Fruit fly (Drosophila melanogaster) whole organism, embryonic: ENCODE data around the gene CG8176.

Experiments
- CG1024 ChIP-seq: fragments of 200-800 bp; sonication (Bioruptor generic); IDR thresholded peaks from 2 replicates; pipeline ENCODE4 v1.3.6; 2022; ENCODE audit warnings: missing biosample characterization, missing genetic modification characterization
- CG10462 ChIP-seq: fragments of 200-800 bp; sonication (Bioruptor generic); optimal IDR thresholded peaks from 2 replicates; lab custom pipeline; 2016; ENCODE audit warnings: missing biosample characterization, missing genetic modification characterization
- CG12769 ChIP-seq: fragments of 200-800 bp; sonication (Bioruptor generic); optimal IDR thresholded peaks from 2 replicates; lab custom pipeline; 2019; ENCODE audit warnings: missing biosample characterization, mild to moderate bottlenecking, missing genetic modification characterization, moderate library complexity
- CG14014 ChIP-seq: fragments of 200-800 bp; sonication (Bioruptor generic); IDR thresholded peaks from 2 replicates; pipeline ENCODE4 v1.3.6; 2022; ENCODE audit warnings: missing biosample characterization, missing genetic modification characterization
- CG14860 ChIP-seq: fragments of 200-800 bp; sonication (Bioruptor generic); IDR thresholded peaks from 3 replicates; pipeline ENCODE4 v1.3.6; 2022; ENCODE audit warnings: missing biosample characterization, missing genetic modification characterization; ENCODE audit not compliant: partially characterized antibody
- CG15479 ChIP-seq: fragments of 200-800 bp; sonication (Bioruptor generic); optimal IDR thresholded peaks from 3 replicates; lab custom pipeline; 2019; ENCODE audit warnings: missing biosample characterization, mild to moderate bottlenecking, missing genetic modification characterization, moderate library complexity
- CG16779 ChIP-seq: fragments of 200-800 bp; sonication (Bioruptor generic); IDR thresholded peaks from 2 replicates; pipeline ENCODE4 v1.3.6; 2022; ENCODE audit warnings: missing biosample characterization, missing genetic modification characterization
- CG17328 ChIP-seq: fragments of 200-800 bp; sonication (Bioruptor generic); IDR thresholded peaks from 2 replicates; pipeline ENCODE4 v1.3.6; 2022; ENCODE audit warnings: missing biosample characterization, missing genetic modification characterization
- CG17359 ChIP-seq: fragments of 200-800 bp; sonication (Bioruptor generic); optimal IDR thresholded peaks from 3 replicates; lab custom pipeline; 2018; ENCODE audit warnings: missing biosample characterization, mild to moderate bottlenecking, missing genetic modification characterization, moderate library complexity
- CG18764 ChIP-seq: fragments of 200-800 bp; sonication (Bioruptor generic); optimal IDR thresholded peaks from 3 replicates; lab custom pipeline; 2016; ENCODE audit warnings: missing biosample characterization, missing genetic modification characterization
- CG2202 ChIP-seq: fragments of 200-800 bp; sonication (Bioruptor generic); optimal IDR thresholded peaks from 2 replicates; lab custom pipeline; 2018; ENCODE audit warnings: missing biosample characterization, mild to moderate bottlenecking, missing genetic modification characterization
- CG2889 ChIP-seq: fragments of 200-800 bp; sonication (Bioruptor generic); IDR thresholded peaks from 3 replicates; pipeline ENCODE4 v1.3.6; 2022; ENCODE audit warnings: missing biosample characterization, missing genetic modification characterization
- CG42726 ChIP-seq: fragments of 200-800 bp; sonication (Bioruptor generic); IDR thresholded peaks from 2 replicates; pipeline ENCODE4 v1.3.6; 2022; ENCODE audit warnings: missing biosample characterization, missing genetic modification characterization; ENCODE audit not compliant: partially characterized antibody
- CG6654 ChIP-seq: fragments of 200-800 bp; sonication (Bioruptor generic); optimal IDR thresholded peaks from 2 replicates; lab custom pipeline; 2017; ENCODE audit warnings: missing biosample characterization, mild to moderate bottlenecking, missing genetic modification characterization
- CG7556 ChIP-seq: fragments of 200-800 bp; sonication (Bioruptor generic); optimal IDR thresholded peaks from 2 replicates; lab custom pipeline; 2017; ENCODE audit warnings: missing biosample characterization, mild to moderate bottlenecking, missing genetic modification characterization
- CG8359 ChIP-seq: fragments of 200-800 bp; sonication (Bioruptor generic); optimal IDR thresholded peaks from 2 replicates; lab custom pipeline; 2017; ENCODE audit warnings: missing biosample characterization, mild to moderate bottlenecking, missing genetic modification characterization, borderline replicate concordance
- Dp ChIP-seq: fragments of 200-800 bp; sonication (Bioruptor generic); optimal IDR thresholded peaks from 2 replicates; lab custom pipeline; 2018; ENCODE audit warnings: missing biosample characterization, mild to moderate bottlenecking, missing genetic modification characterization, moderate library complexity
- Dref ChIP-seq: fragments of 200-800 bp; sonication (Bioruptor generic); IDR thresholded peaks from 2 replicates; pipeline ENCODE4 v1.3.6; 2022; ENCODE audit warnings: missing biosample characterization, missing genetic modification characterization
- ERR ChIP-seq: fragments of 200-800 bp; sonication (Bioruptor generic); optimal IDR thresholded peaks from 2 replicates; lab custom pipeline; 2016; ENCODE audit warnings: missing biosample characterization, missing genetic modification characterization
- HmgZ ChIP-seq: fragments of 200-800 bp; sonication (Bioruptor generic); optimal IDR thresholded peaks from 2 replicates; lab custom pipeline; 2018; ENCODE audit warnings: missing biosample characterization, mild to moderate bottlenecking, missing genetic modification characterization
- Hmx ChIP-seq: fragments of 200-800 bp; sonication (Bioruptor generic); optimal IDR thresholded peaks from 2 replicates; lab custom pipeline; 2016; ENCODE audit warnings: missing biosample characterization, missing genetic modification characterization
- Mes4 ChIP-seq: fragments of 200-800 bp; sonication (Bioruptor generic); optimal IDR thresholded peaks from 2 replicates; lab custom pipeline; 2016; ENCODE audit warnings: missing biosample characterization, missing genetic modification characterization
- Neu2 ChIP-seq: fragments of 200-800 bp; sonication (Bioruptor generic); optimal IDR thresholded peaks from 3 replicates; lab custom pipeline; 2016; ENCODE audit warnings: missing biosample characterization, missing genetic modification characterization, borderline replicate concordance
- PHDP ChIP-seq: fragments of 200-800 bp; sonication (Bioruptor generic); optimal IDR thresholded peaks from 3 replicates; lab custom pipeline; 2018; ENCODE audit warnings: missing biosample characterization, mild to moderate bottlenecking, missing genetic modification characterization, moderate library complexity
- Ravus ChIP-seq: fragments of 200-800 bp; sonication (Bioruptor generic); IDR thresholded peaks from 2 replicates; pipeline ENCODE4 v1.3.6; 2022; ENCODE audit warnings: missing biosample characterization, missing genetic modification characterization
- Side ChIP-seq: fragments of 200-800 bp; sonication (Bioruptor generic); optimal IDR thresholded peaks from 2 replicates; lab custom pipeline; 2016; ENCODE audit warnings: missing biosample characterization, missing genetic modification characterization
- Six4 ChIP-seq: fragments of 200-800 bp; sonication (Bioruptor generic); optimal IDR thresholded peaks from 2 replicates; lab custom pipeline; 2016; ENCODE audit warnings: missing biosample characterization, missing genetic modification characterization
- Vsx1 ChIP-seq: fragments of 200-800 bp; sonication (Bioruptor generic); optimal IDR thresholded peaks from 2 replicates; lab custom pipeline; 2017; ENCODE audit warnings: missing biosample characterization, mild to moderate bottlenecking, missing genetic modification characterization, missing genetic modification reagents
- ab ChIP-seq: fragments of 200-800 bp; sonication (Bioruptor generic); optimal IDR thresholded peaks from 2 replicates; lab custom pipeline; 2016; ENCODE audit warnings: missing biosample characterization, missing genetic modification characterization
- bbx ChIP-seq: fragments of 200-800 bp; sonication (Bioruptor generic); IDR thresholded peaks from 2 replicates; pipeline ENCODE4 v1.3.6; 2022; ENCODE audit warnings: missing biosample characterization, missing genetic modification characterization; ENCODE audit not compliant: partially characterized antibody
- chinmo ChIP-seq: fragments of 200-800 bp; sonication (Bioruptor generic); IDR thresholded peaks from 4 replicates; pipeline ENCODE4 v1.3.6; 2022; ENCODE audit warnings: missing biosample characterization, missing genetic modification characterization; ENCODE audit not compliant: partially characterized antibody
- ci ChIP-seq: fragments of 200-800 bp; sonication (Bioruptor generic); IDR thresholded peaks from 3 replicates; pipeline ENCODE4 v1.3.6; 2022; ENCODE audit warnings: missing biosample characterization, missing genetic modification characterization
- croc ChIP-seq: fragments of 200-800 bp; sonication (Bioruptor generic); conservative IDR thresholded peaks from 3 replicates; pipeline ENCODE4 v1.3.6; 2022; ENCODE audit warnings: missing biosample characterization, missing genetic modification characterization
- danr ChIP-seq: fragments of 200-800 bp; sonication (Bioruptor generic); IDR thresholded peaks from 2 replicates; pipeline ENCODE4 v1.3.6; 2022; ENCODE audit warnings: missing biosample characterization, missing genetic modification characterization
- fd3F ChIP-seq: fragments of 200-800 bp; sonication (Bioruptor generic); optimal IDR thresholded peaks from 2 replicates; lab custom pipeline; 2018; ENCODE audit warnings: missing biosample characterization, mild to moderate bottlenecking, missing genetic modification characterization, moderate library complexity
- fru ChIP-seq: fragments of >200 bp; optimal IDR thresholded peaks from 2 replicates; lab custom pipeline; 2017
- hth ChIP-seq: fragments of >200 bp; optimal IDR thresholded peaks from 2 replicates; lab custom pipeline; 2017; ENCODE audit warnings: inconsistent platforms
- inv ChIP-seq: fragments of 200-800 bp; sonication (Bioruptor generic); IDR thresholded peaks from 2 replicates; pipeline ENCODE4 v1.3.6; 2022; ENCODE audit warnings: missing biosample characterization, missing genetic modification characterization; ENCODE audit not compliant: partially characterized antibody
- kay ChIP-seq: fragments of 200-800 bp; sonication (Bioruptor generic); optimal IDR thresholded peaks from 2 replicates; lab custom pipeline; 2016; ENCODE audit warnings: missing biosample characterization, missing genetic modification characterization
- kni ChIP-seq: fragments of 200-800 bp; sonication (Bioruptor generic); optimal IDR thresholded peaks from 3 replicates; lab custom pipeline; 2017; ENCODE audit warnings: mild to moderate bottlenecking, missing biosample characterization, missing genetic modification reagents, missing genetic modification characterization
- knrl ChIP-seq: fragments of 200-800 bp; sonication (Bioruptor generic); IDR thresholded peaks from 3 replicates; pipeline ENCODE4 v1.3.6; 2022; ENCODE audit warnings: missing biosample characterization, missing genetic modification characterization; ENCODE audit not compliant: partially characterized antibody
- maf-S ChIP-seq: fragments of 200-800 bp; sonication (Bioruptor generic); optimal IDR thresholded peaks from 2 replicates; lab custom pipeline; 2016; ENCODE audit warnings: missing biosample characterization, missing genetic modification characterization
- mld ChIP-seq: fragments of 200-800 bp; sonication (Bioruptor generic); IDR thresholded peaks from 3 replicates; pipeline ENCODE4 v1.3.6; 2022; ENCODE audit warnings: missing biosample characterization, missing genetic modification characterization; ENCODE audit not compliant: partially characterized antibody
- odd ChIP-seq: fragments of 200-800 bp; sonication (Bioruptor generic); optimal IDR thresholded peaks from 2 replicates; lab custom pipeline; 2017; ENCODE audit warnings: missing biosample characterization, mild to moderate bottlenecking, missing genetic modification characterization
- otp ChIP-seq: fragments of 200-800 bp; sonication (Bioruptor generic); IDR thresholded peaks from 3 replicates; pipeline ENCODE4, ENCODE4 v1.3.6; 2022; ENCODE audit warnings: missing biosample characterization, missing genetic modification characterization
- pho ChIP-seq: fragments of 200-800 bp; sonication (Bioruptor generic); optimal IDR thresholded peaks from 2 replicates; lab custom pipeline; 2016; ENCODE audit warnings: missing biosample characterization, missing genetic modification characterization
- sens ChIP-seq: fragments of 200-800 bp; sonication (Bioruptor generic); peaks from one replicate; lab custom pipeline; 2016; ENCODE audit warnings: missing biosample characterization, missing genetic modification characterization
- sqz ChIP-seq: fragments of 200-800 bp; sonication (Bioruptor generic); optimal IDR thresholded peaks from 3 replicates; lab custom pipeline; 2018; ENCODE audit warnings: missing biosample characterization, mild to moderate bottlenecking, missing genetic modification characterization
- stwl ChIP-seq: fragments of 200-800 bp; sonication (Bioruptor generic); optimal IDR thresholded peaks from 3 replicates; lab custom pipeline; 2018; ENCODE audit warnings: missing biosample characterization, mild to moderate bottlenecking, missing genetic modification characterization, moderate library complexity
- zfh1 ChIP-seq: fragments of 200-800 bp; sonication (Bioruptor generic); IDR thresholded peaks from 3 replicates; pipeline ENCODE4 v1.3.6; 2022; ENCODE audit warnings: missing biosample characterization, missing genetic modification characterization

CG8176 gene

DNA sequence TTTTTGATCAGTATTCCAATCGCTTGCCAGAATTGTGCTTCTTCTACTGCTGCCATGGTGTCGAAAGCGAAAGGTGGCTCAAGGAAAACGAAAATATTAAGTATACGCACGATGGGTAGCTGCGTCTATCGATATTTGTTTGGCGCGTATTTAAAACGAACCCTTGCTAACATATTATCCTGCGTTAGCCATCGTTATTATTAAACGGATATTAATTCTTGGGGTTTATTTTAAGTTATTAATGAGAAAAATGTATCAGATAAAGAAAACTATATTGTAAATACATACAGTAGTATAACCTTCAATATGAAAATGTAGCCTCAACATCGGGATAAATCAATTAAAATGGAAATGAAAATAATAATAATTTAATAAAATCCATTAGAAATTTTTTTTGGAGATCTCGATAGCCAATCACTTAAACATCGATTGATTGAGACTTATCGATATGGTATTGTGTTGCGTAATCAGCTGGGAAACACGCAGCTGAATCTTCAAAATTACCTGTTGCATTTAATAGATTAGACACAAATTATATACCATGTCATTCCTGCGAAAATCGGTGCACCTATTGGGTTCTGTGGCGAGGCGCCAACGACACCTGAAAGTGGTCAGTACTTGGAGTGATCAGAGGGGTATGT is 39.6 kb downstream of the CG8176 start, which contains the start of the genes CG9386 and BckdhA (continued):
- TF ChIP-seq danr (GFP tag; lab: Robert Waterston, UW) (no peak), CG16779 (GFP tag; lab: Robert Waterston, UW) (no peak), CG2889 (GFP tag; lab: Robert Waterston, UW) (no peak), CG7556 (GFP tag; lab: Kevin White, UChicago) (peak; percentile 42), Dp (GFP tag; lab: Kevin White, UChicago) (peak; percentile 77), HmgZ (tag; lab: Kevin White, UChicago) (peak; percentile 21), Mes4 (GFP tag; lab: Kevin White, UChicago) (no peak), Side (GFP tag; lab: Kevin White, UChicago) (no peak), CG10462 (GFP tag; lab: Kevin White, UChicago) (no peak), sens (GFP tag; lab: Kevin White, UChicago) (peak; percentile 71), CG15479 (GFP tag; lab: Kevin White, UChicago) (no peak), kni (GFP tag; lab: Kevin White, UChicago) (no peak), bbx (GFP tag; lab: Robert Waterston, UW) (peak; percentile 41; the same call in 1 of the 2 replicates), PHDP (tag; lab: Kevin White, UChicago) (peak; percentile 31), CG1024 (GFP tag; lab: Robert Waterston, UW) (no peak), sqz (GFP tag; lab: Kevin White, UChicago) (no peak), CG14860 (peak; percentile 63; the same call in 2 of the 3 replicates), CG42726 (peak; percentile 50; the same call in 1 of the 2 replicates), CG17328 (GFP tag; lab: Robert Waterston, UW) (no peak), odd (GFP tag; lab: Kevin White, UChicago) (peak; percentile 48), CG6654 (GFP tag; lab: Kevin White, UChicago) (no peak), pho (GFP tag; lab: Kevin White, UChicago) (peak; percentile 53), hth (lab: Kevin White, UChicago) (no peak), CG2202 (tag; lab: Kevin White, UChicago) (no peak), chinmo (GFP tag; lab: Robert Waterston, UW) (peak; percentile 72; the same call in 1 of the 4 replicates), stwl (no peak), mld (GFP tag; lab: Robert Waterston, UW) (no peak), CG17359 (tag; lab: Kevin White, UChicago) (peak; percentile 32), CG18764 (peak; percentile 16), fru (no peak), otp (GFP tag; lab: Robert Waterston, UW) (0 out of 3 replicates have a peak, but pooled peaks have one; percentile 25), inv (peak; percentile 54), zfh1 (GFP tag; lab: Robert Waterston, UW) (no peak), Vsx1 (no peak), croc (GFP tag; lab: Robert Waterston, UW) (no peak), CG8359 (no peak), Dref (GFP tag; lab: Robert Waterston, UW) (peak; percentile 70), Neu2 (GFP tag; lab: Kevin White, UChicago) (no peak), maf-S (GFP tag; lab: Kevin White, UChicago) (peak; percentile 46), Hmx (GFP tag; lab: Kevin White, UChicago) (peak; percentile 32), knrl (peak; percentile 69), ab (GFP tag; lab: Kevin White, UChicago) (no peak), CG14014 (GFP tag; lab: Robert Waterston, UW) (peak; percentile 46; the same call in 1 of the 2 replicates), CG12769 (tag; lab: Kevin White, UChicago) (no peak), ci (GFP tag; lab: Robert Waterston, UW) (peak; percentile 53; the same call in 1 of the 3 replicates), kay (GFP tag; lab: Kevin White, UChicago) (peak; percentile 11), fd3F (peak; percentile 7), ERR (GFP tag; lab: Kevin White, UChicago) (no peak), Six4 (GFP tag; lab: Kevin White, UChicago) (no peak), Ravus (no peak)
